Worm (Caenorhabditis elegans) whole organism, L4 larva: ENCODE data around the gene dmsr-16.

ENCODE experiments used
- ZK546.5 ChIP-seq, 2 experiments: sonication (generic microtip); optimal IDR thresholded peaks; 2 replicates each; lab custom pipeline; 2017; ENCODE audit warnings: missing biosample characterization in 2 of 2, missing genetic modification characterization in 2 of 2
- aly-2 ChIP-seq: sonication (generic microtip); optimal IDR thresholded peaks from 2 replicates; lab custom pipeline; 2018; ENCODE audit warnings: missing biosample characterization, missing genetic modification characterization
- ama-1 ChIP-seq: fragments of 150-350 bp; optimal IDR thresholded peaks from 2 replicates; lab custom pipeline; 2014; ENCODE audit warnings: inconsistent platforms, mixed read lengths
- ces-1 ChIP-seq: fragments of 150-350 bp; sonication (generic microtip); optimal IDR thresholded peaks from 4 replicates; lab custom pipeline; 2014; ENCODE audit warnings: missing biosample characterization, missing genetic modification reagents, missing genetic modification characterization
- egl-27 ChIP-seq: sonication (generic microtip); optimal IDR thresholded peaks from 3 replicates; lab custom pipeline; 2017; ENCODE audit warnings: missing biosample characterization, missing genetic modification reagents, missing genetic modification characterization
- egl-43 ChIP-seq: fragments of 200-800 bp; sonication (Bioruptor generic); IDR thresholded peaks from 2 replicates; pipeline ENCODE4 v1.3.6; 2022; ENCODE audit warnings: missing genetic modification reagents, missing genetic modification characterization, missing compliant biosample characterization
- gei-8 ChIP-seq: fragments of 200-800 bp; sonication (Bioruptor generic); optimal IDR thresholded peaks from 2 replicates; lab custom pipeline; 2018; ENCODE audit warnings: mild to moderate bottlenecking, missing genetic modification characterization, missing compliant biosample characterization
- lin-15B ChIP-seq: fragments of 150-350 bp; sonication (generic microtip); optimal IDR thresholded peaks from 3 replicates; lab custom pipeline; 2014; ENCODE audit warnings: missing biosample characterization, missing genetic modification characterization
- lin-39 ChIP-seq: fragments of 150-350 bp; optimal IDR thresholded peaks from 2 replicates; lab custom pipeline; 2014; ENCODE audit warnings: missing biosample characterization, missing genetic modification reagents, missing genetic modification characterization
- nhr-28 ChIP-seq: fragments of 150-350 bp; optimal IDR thresholded peaks from 2 replicates; lab custom pipeline; 2014; ENCODE audit warnings: missing biosample characterization, missing genetic modification characterization
- pha-4 ChIP-seq, 2 experiments: fragments of 150-350 bp in 1 of 2; fragments of 200-800 bp in 1 of 2; sonication (Bioruptor generic) in 1 of 2; IDR thresholded peaks in 1 of 2; optimal IDR thresholded peaks in 1 of 2; 2 replicates each; pipeline versions ENCODE4 v1.3.6 to Lab custom; 2014 to 2022; ENCODE audit warnings: missing genetic modification characterization in 2 of 2, missing genetic modification reagents in 2 of 2, missing biosample characterization in 1 of 2, missing compliant biosample characterization in 1 of 2
- snpc-4 ChIP-seq: fragments of 150-350 bp; optimal IDR thresholded peaks from 2 replicates; lab custom pipeline; 2014; ENCODE audit warnings: missing biosample characterization, missing genetic modification characterization
- spr-1 ChIP-seq: sonication (generic microtip); optimal IDR thresholded peaks from 2 replicates; lab custom pipeline; 2016; ENCODE audit warnings: mild to moderate bottlenecking, missing genetic modification characterization, missing compliant biosample characterization
- zag-1 ChIP-seq: fragments of 150-350 bp; optimal IDR thresholded peaks from 2 replicates; lab custom pipeline; 2014; ENCODE audit warnings: missing biosample characterization, missing genetic modification characterization

DNA sequence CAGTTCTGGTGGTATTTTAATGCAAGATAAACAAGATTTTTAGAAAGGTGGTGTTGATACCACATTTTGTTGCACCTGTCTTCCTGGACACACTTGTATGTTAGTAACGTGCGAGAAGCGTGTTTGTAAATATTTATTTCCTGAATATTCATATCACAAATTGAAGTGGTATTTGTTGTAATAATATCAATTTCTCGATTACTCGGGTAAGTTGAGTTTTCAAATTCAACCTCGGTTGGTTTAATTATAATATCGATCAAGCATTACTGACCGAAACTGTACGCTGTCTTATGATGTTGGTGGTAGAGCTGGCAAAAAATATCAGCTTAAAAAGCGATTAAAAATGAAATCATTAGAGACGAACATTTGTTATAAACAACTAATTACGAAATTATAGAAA lies 4.9 kb downstream of the dmsr-16 start, which contains the start of gene dmsr-11:
- TF ChIP-seq ama-1 (no peak), nhr-28 (tag; lab: Kevin White, UChicago) (no peak), lin-15B (tag; lab: Kevin White, UChicago) (no peak), aly-2 (tag; lab: Kevin White, UChicago) (no peak), pha-4 (GFP tag; IDR thresholded peaks at IDR 0.05; lab: Robert Waterston, UW) (no peak), pha-4 (tag; optimal IDR thresholded peaks at IDR 0.05; lab: Kevin White, UChicago) (no peak), snpc-4 (no peak), zag-1 (tag; lab: Kevin White, UChicago) (no peak), lin-39 (tag; lab: Kevin White, UChicago) (no peak), egl-27 (tag; lab: Kevin White, UChicago) (no peak), spr-1 (tag; lab: Kevin White, UChicago) (no peak), ces-1 (GFP tag; lab: Kevin White, UChicago) (no peak), gei-8 (GFP tag; lab: Kevin White, UChicago) (no peak), ZK546.5 (tag; optimal IDR thresholded peaks at IDR 0.05; lab: Kevin White, UChicago) (no peak), egl-43 (GFP tag; lab: Robert Waterston, UW) (no peak)
